Fruit fly (Drosophila melanogaster): ENCODE measurements around the gene grp.

DNA sequence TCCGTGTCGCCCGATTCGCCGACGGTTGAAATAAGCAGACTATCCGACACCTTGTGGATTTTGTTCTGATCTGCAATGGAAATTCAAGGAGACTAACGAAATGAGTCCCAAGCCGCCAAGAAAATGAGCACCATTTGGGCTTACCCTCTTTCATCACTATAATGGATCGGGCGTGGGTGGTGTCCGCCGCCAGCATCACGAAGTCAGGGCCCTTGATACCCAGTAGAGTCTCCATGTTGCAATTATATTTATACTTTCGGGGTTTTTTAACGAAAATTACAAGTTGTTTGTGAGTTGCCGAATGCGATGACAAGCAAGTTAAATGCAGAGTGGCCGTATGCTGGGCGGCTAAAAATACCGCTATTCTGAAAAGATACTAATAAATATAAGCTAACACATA lies 51.9 kb downstream of the grp start, which contains the start of gene Prosbeta4:
- TF ChIP-seq usp (GFP tag; optimal IDR thresholded peaks at IDR 0.05) (no peak), EcR (GFP tag; optimal IDR thresholded peaks at IDR 0.05) (no peak)
